Fruit fly (Drosophila melanogaster): ENCODE data around the gene Idgf2.

The Idgf2 gene

dm6 chr2L:16492617-16493203, 45.6 kb downstream of the Idgf2 start (continued):
- TF ChIP-seq CrebB (tag; optimal IDR thresholded peaks at IDR 0.05) (peak; percentile 75), CG15601 (tag; optimal IDR thresholded peaks at IDR 0.05) (peak; percentile 64), jigr1 (GFP tag; IDR thresholded peaks at IDR 0.05) (no peak), fd64A (GFP tag; optimal IDR thresholded peaks at IDR 0.05) (peak; percentile 44), tll (GFP tag; optimal IDR thresholded peaks at IDR 0.05) (no peak), sug (tag; optimal IDR thresholded peaks at IDR 0.05) (peak; percentile 54), Spps (tag; optimal IDR thresholded peaks at IDR 0.05) (peak; percentile 50), chinmo (GFP tag; IDR thresholded peaks at IDR 0.05; ENCODE audit: partially characterized antibody) (peak; percentile 79; the same call in 2 of the 4 replicates), CG7963 (GFP tag; IDR thresholded peaks at IDR 0.05; ENCODE audit: partially characterized antibody) (no peak), CG31388 (GFP tag; optimal IDR thresholded peaks at IDR 0.05) (peak; percentile 11), CG18476 (GFP tag; optimal IDR thresholded peaks at IDR 0.05) (peak; percentile 63), CG17568 (GFP tag; optimal IDR thresholded peaks at IDR 0.05) (peak; percentile 64), chn (GFP tag; optimal IDR thresholded peaks at IDR 0.05) (peak; percentile 65), tio (GFP tag; optimal IDR thresholded peaks at IDR 0.05) (peak; percentile 66), CG33213 (GFP tag; optimal IDR thresholded peaks at IDR 0.05) (peak; percentile 44), Ssrp (tag; optimal IDR thresholded peaks at IDR 0.05) (peak; percentile 74), dpn (GFP tag; optimal IDR thresholded peaks at IDR 0.05) (peak; percentile 44 to 79), crp (GFP tag; optimal IDR thresholded peaks at IDR 0.05) (peak in 1 of 2 experiments; percentile 7), MTF-1 (GFP tag; optimal IDR thresholded peaks at IDR 0.05; ENCODE audit: borderline replicate concordance) (peak; percentile 59), da (GFP tag; optimal IDR thresholded peaks at IDR 0.05) (no peak), fru (optimal IDR thresholded peaks at IDR 0.05) (no peak), ewg (GFP tag; optimal IDR thresholded peaks at IDR 0.05) (peak; percentile 48), CG4730 (GFP tag; IDR thresholded peaks at IDR 0.05) (peak; percentile 62), D19B (GFP tag; optimal IDR thresholded peaks at IDR 0.05) (peak; percentile 42), Ets65A (GFP tag) (peak; percentile 91), MBD-R2 (GFP tag; IDR thresholded peaks at IDR 0.05) (peak; percentile 38; the same call in 1 of the 2 replicates), kni (GFP tag; optimal IDR thresholded peaks at IDR 0.05) (peak; percentile 67), Lim3 (GFP tag; IDR thresholded peaks at IDR 0.05) (no peak), CG32772 (GFP tag; IDR thresholded peaks at IDR 0.05) (no peak), CG10274 (GFP tag; optimal IDR thresholded peaks at IDR 0.05) (peak; percentile 61), B-H1 (GFP tag; IDR thresholded peaks at IDR 0.05) (peak; percentile 54; the same call in 2 of the 3 replicates), Tbp (GFP tag; optimal IDR thresholded peaks at IDR 0.05) (no peak), CG9932 (GFP tag; IDR thresholded peaks at IDR 0.05) (peak; percentile 44; the same call in 1 of the 2 replicates), Sox100B (GFP tag; optimal IDR thresholded peaks at IDR 0.05) (peak; percentile 70), ase (GFP tag; IDR thresholded peaks at IDR 0.05) (peak; percentile 59; the same call in 1 of the 3 replicates), CG2199 (GFP tag; IDR thresholded peaks at IDR 0.05) (peak; percentile 19; the same call in 1 of the 3 replicates), CG2712 (tag; optimal IDR thresholded peaks at IDR 0.05) (peak; percentile 87), Antp (GFP tag; optimal IDR thresholded peaks at IDR 0.05) (peak; percentile 57), Chrac-16 (GFP tag; optimal IDR thresholded peaks at IDR 0.05) (peak; percentile 72), Eip74EF (GFP tag; optimal IDR thresholded peaks at IDR 0.05) (peak in 1 of 2 experiments; percentile 62), Dip3 (GFP tag; optimal IDR thresholded peaks at IDR 0.05) (peak; percentile 10), Dfd (GFP tag; optimal IDR thresholded peaks at IDR 0.05) (no peak), Drgx (GFP tag; IDR thresholded peaks at IDR 0.05) (peak; percentile 88), hbn (GFP tag; IDR thresholded peaks at IDR 0.05; ENCODE audit: partially characterized antibody) (no peak), corto (GFP tag; optimal IDR thresholded peaks at IDR 0.05) (peak; percentile 75), Ptx1 (GFP tag; IDR thresholded peaks at IDR 0.05) (peak; percentile 87), dmrt99B (tag; optimal IDR thresholded peaks at IDR 0.05) (peak; percentile 89), CG12104 (GFP tag; optimal IDR thresholded peaks at IDR 0.05) (peak; percentile 60), Kr (GFP tag; optimal IDR thresholded peaks at IDR 0.05) (peak; percentile 7)

All from whole organism, embryonic.